Fruit fly (Drosophila melanogaster) whole organism, wandering third instar larva: ENCODE measurements around the gene upSET.

Experiments
- CG9705 ChIP-seq: fragments of 200-800 bp; sonication (Bioruptor generic); optimal IDR thresholded peaks from 2 replicates; lab custom pipeline; 2018; ENCODE audit warnings: missing biosample characterization, mild to moderate bottlenecking, missing genetic modification characterization
- CrebA ChIP-seq: fragments of 200-800 bp; sonication (Bioruptor generic); optimal IDR thresholded peaks from 2 replicates; lab custom pipeline; 2016; ENCODE audit warnings: missing biosample characterization, mild to moderate bottlenecking, missing genetic modification characterization, borderline replicate concordance
- Dfd ChIP-seq: fragments of >200 bp; optimal IDR thresholded peaks from 2 replicates; lab custom pipeline; 2017; ENCODE audit warnings: missing biosample characterization, missing genetic modification characterization
- Dif ChIP-seq: fragments of 200-275, 200-300 bp; sonication (Bioruptor generic); optimal IDR thresholded peaks from 2 replicates; lab custom pipeline; 2018; ENCODE audit warnings: missing biosample characterization, missing genetic modification characterization; ENCODE audit not compliant: partially characterized antibody
- Hr83 ChIP-seq: fragments of 200-300 bp; sonication (Bioruptor generic); optimal IDR thresholded peaks from 2 replicates; lab custom pipeline; 2016; ENCODE audit warnings: missing biosample characterization, mild to moderate bottlenecking, missing genetic modification characterization, moderate library complexity; ENCODE audit not compliant: poor library complexity, severe bottlenecking
- N ChIP-seq: fragments of >200 bp; optimal IDR thresholded peaks from 2 replicates; lab custom pipeline; 2018; ENCODE audit warnings: missing biosample characterization, missing external identifiers, missing genetic modification characterization
- dmrt93B ChIP-seq: fragments of 200-800 bp; sonication (Bioruptor generic); optimal IDR thresholded peaks from 2 replicates; lab custom pipeline; 2018; ENCODE audit warnings: missing biosample characterization, mild to moderate bottlenecking, missing genetic modification characterization
- fru ChIP-seq: fragments of 200-800 bp; sonication (Bioruptor generic); optimal IDR thresholded peaks from 3 replicates; lab custom pipeline; 2016; ENCODE audit warnings: missing biosample characterization, mild to moderate bottlenecking, missing genetic modification characterization
- h ChIP-seq: fragments of 200-800 bp; sonication (Bioruptor generic); optimal IDR thresholded peaks from 3 replicates; lab custom pipeline; 2016; ENCODE audit warnings: missing biosample characterization, mild to moderate bottlenecking, missing genetic modification characterization
- pan ChIP-seq: fragments of >200 bp; optimal IDR thresholded peaks from 2 replicates; lab custom pipeline; 2017
- psq ChIP-seq: fragments of 200-800 bp; sonication (Bioruptor generic); optimal IDR thresholded peaks from 3 replicates; lab custom pipeline; 2017; ENCODE audit warnings: missing biosample characterization, mild to moderate bottlenecking, missing genetic modification characterization, moderate library complexity
- sage ChIP-seq: fragments of 200-800 bp; sonication (Bioruptor generic); optimal IDR thresholded peaks from 2 replicates; lab custom pipeline; 2016; ENCODE audit warnings: missing biosample characterization, mild to moderate bottlenecking, missing genetic modification characterization
- usp ChIP-seq: fragments of >200 bp; optimal IDR thresholded peaks from 2 replicates; lab custom pipeline; 2017; ENCODE audit warnings: missing biosample characterization, missing genetic modification characterization

dm6 chr3L:13973377-13974111 lies 28.4 kb upstream of the upSET start, which contains the start of the genes CG13738 and Hsc70-1:
- no peak for TF ChIP-seq fru (GFP tag; lab: Kevin White, UChicago)
- TF ChIP-seq h (GFP tag; lab: Kevin White, UChicago) = no peak
- no peak for TF ChIP-seq psq (GFP tag; lab: Kevin White, UChicago)
- TF ChIP-seq CrebA = no peak
- no peak for TF ChIP-seq N (GFP tag; lab: Kevin White, UChicago)
- TF ChIP-seq Dif (GFP tag; lab: Kevin White, UChicago) = no peak
- no peak for TF ChIP-seq dmrt93B (GFP tag; lab: Kevin White, UChicago)
- TF ChIP-seq CG9705 = no peak
- TF ChIP-seq Dfd (GFP tag; lab: Kevin White, UChicago) = no peak
- no peak for TF ChIP-seq usp
- TF ChIP-seq sage (GFP tag; lab: Kevin White, UChicago) = no peak
- TF ChIP-seq Hr83 (GFP tag; lab: Kevin White, UChicago) = no peak
- TF ChIP-seq pan = no peak
